Fruit fly (Drosophila melanogaster) whole organism, prepupa: ENCODE results near the gene CG7772.

Experiments
- CG11902 ChIP-seq: fragments of 200-800 bp; sonication (Bioruptor generic); optimal IDR thresholded peaks from 3 replicates; lab custom pipeline; 2016; ENCODE audit warnings: missing biosample characterization, missing genetic modification characterization
- CG16779 ChIP-seq: fragments of 200-800 bp; sonication (Bioruptor generic); optimal IDR thresholded peaks from 3 replicates; lab custom pipeline; 2017; ENCODE audit warnings: missing biosample characterization, mild to moderate bottlenecking, missing genetic modification characterization
- CG3032 ChIP-seq: fragments of 200-800 bp; optimal IDR thresholded peaks from 2 replicates; lab custom pipeline; 2019; ENCODE audit warnings: missing biosample characterization, mild to moderate bottlenecking, missing genetic modification characterization, moderate library complexity
- CG31627 ChIP-seq: fragments of 200-800 bp; sonication (Bioruptor generic); optimal IDR thresholded peaks from 3 replicates; lab custom pipeline; 2016; ENCODE audit warnings: missing biosample characterization, missing genetic modification characterization
- CG34406 ChIP-seq: fragments of 200-800 bp; sonication (Bioruptor generic); optimal IDR thresholded peaks from 3 replicates; lab custom pipeline; 2016; ENCODE audit warnings: missing biosample characterization, missing genetic modification characterization
- CG6854 ChIP-seq: fragments of 200-800 bp; sonication (Bioruptor generic); optimal IDR thresholded peaks from 2 replicates; lab custom pipeline; 2017; ENCODE audit warnings: missing biosample characterization, mild to moderate bottlenecking, missing genetic modification characterization
- CG7368 ChIP-seq: fragments of 200-800 bp; sonication (Bioruptor generic); optimal IDR thresholded peaks from 3 replicates; lab custom pipeline; 2016; ENCODE audit warnings: missing biosample characterization, missing genetic modification characterization
- CG8632 ChIP-seq: fragments of 200-800 bp; sonication (Bioruptor generic); optimal IDR thresholded peaks from 3 replicates; lab custom pipeline; 2016; ENCODE audit warnings: missing biosample characterization, missing genetic modification characterization
- Ets96B ChIP-seq: fragments of 200-800 bp; optimal IDR thresholded peaks from 2 replicates; lab custom pipeline; 2019; ENCODE audit warnings: missing biosample characterization, mild to moderate bottlenecking, missing genetic modification characterization, moderate library complexity
- Hr4 ChIP-seq: fragments of 200-800 bp; sonication (Bioruptor generic); optimal IDR thresholded peaks from 3 replicates; lab custom pipeline; 2016; ENCODE audit warnings: missing biosample characterization, missing genetic modification characterization
- Smox ChIP-seq: fragments of 200-800 bp; sonication (Bioruptor generic); optimal IDR thresholded peaks from 3 replicates; lab custom pipeline; 2016; ENCODE audit warnings: missing biosample characterization, missing genetic modification characterization
- Sox14 ChIP-seq: fragments of 200-800 bp; sonication (Bioruptor generic); optimal IDR thresholded peaks from 3 replicates; lab custom pipeline; 2016; ENCODE audit warnings: missing biosample characterization, missing genetic modification characterization
- Sox15 ChIP-seq: fragments of 200-800 bp; sonication (Bioruptor generic); optimal IDR thresholded peaks from 3 replicates; lab custom pipeline; 2016; ENCODE audit warnings: missing biosample characterization, missing genetic modification characterization
- achi ChIP-seq: fragments of 200-800 bp; sonication (Bioruptor generic); optimal IDR thresholded peaks from 3 replicates; lab custom pipeline; 2016; ENCODE audit warnings: missing biosample characterization, missing genetic modification characterization
- fd59A ChIP-seq: fragments of 200-800 bp; sonication (Bioruptor generic); optimal IDR thresholded peaks from 2 replicates; lab custom pipeline; 2017; ENCODE audit warnings: missing biosample characterization, mild to moderate bottlenecking, missing genetic modification characterization, missing genetic modification reagents
- lz ChIP-seq: fragments of 200-800 bp; sonication (Bioruptor generic); optimal IDR thresholded peaks from 3 replicates; lab custom pipeline; 2016; ENCODE audit warnings: missing biosample characterization, missing genetic modification characterization
- net ChIP-seq: fragments of 200-800 bp; sonication (Bioruptor generic); optimal IDR thresholded peaks from 3 replicates; lab custom pipeline; 2016; ENCODE audit warnings: missing biosample characterization, missing genetic modification characterization
- salr ChIP-seq, 2 experiments: fragments of 200-800 bp; sonication (Bioruptor generic); optimal IDR thresholded peaks; 3 replicates each; lab custom pipeline; 2016 to 2018; ENCODE audit warnings: missing biosample characterization in 2 of 2, missing genetic modification characterization in 2 of 2, mild to moderate bottlenecking in 1 of 2

The CG7772 gene

dm6 chrX:17856458-17857277, 50.4 kb downstream of the CG7772 start, which contains the start of gene Srx (continued):
- TF ChIP-seq salr (GFP tag; optimal IDR thresholded peaks at IDR 0.05; lab: Kevin White, UChicago) (no peak), fd59A (GFP tag; lab: Kevin White, UChicago) (no peak), Sox15 (peak; percentile 30), CG31627 (GFP tag; lab: Kevin White, UChicago) (peak; percentile 28), CG3032 (peak; percentile 19), net (GFP tag; lab: Kevin White, UChicago) (peak; percentile 28), CG16779 (tag; lab: Kevin White, UChicago) (no peak), CG8632 (GFP tag; lab: Kevin White, UChicago) (peak; percentile 39), Ets96B (tag; lab: Kevin White, UChicago) (peak; percentile 23), Hr4 (no peak), CG34406 (GFP tag; lab: Kevin White, UChicago) (no peak), Sox14 (peak; percentile 23), Smox (no peak), CG11902 (GFP tag; lab: Kevin White, UChicago) (no peak), CG7368 (no peak), lz (no peak), achi (GFP tag; lab: Kevin White, UChicago) (peak; percentile 99), CG6854 (no peak)
